Worm (Caenorhabditis elegans): ENCODE measurements around the gene haf-1.

DNA sequence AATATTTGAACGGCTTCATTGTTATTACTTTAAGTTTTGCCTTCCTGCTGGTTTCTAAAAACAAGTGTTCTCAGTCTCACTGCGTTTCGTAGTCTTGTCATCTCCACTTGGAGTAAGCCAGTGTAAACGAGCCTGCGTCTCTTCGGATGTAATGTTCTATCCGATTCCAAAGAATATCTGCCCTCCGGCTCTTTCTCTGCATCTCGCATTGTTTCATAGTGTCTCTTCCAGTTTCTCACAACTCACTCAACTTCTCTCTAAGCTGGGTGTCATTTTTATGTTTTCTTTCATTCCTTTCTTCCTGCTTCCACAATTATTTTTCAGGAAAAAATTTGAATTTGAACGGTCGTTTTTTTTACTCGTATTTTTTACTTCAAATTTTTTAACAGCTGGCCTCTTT, 50.7 kb downstream of the haf-1 start:
- no peak for TF ChIP-seq scrt-1 (GFP tag; IDR thresholded peaks at IDR 0.05)
- TF ChIP-seq ceh-13 (GFP tag; optimal IDR thresholded peaks at IDR 0.05) = no peak

Measured in whole organism, early embryonic.